Worm (Caenorhabditis elegans): ENCODE measurements around the gene C24H12.1.

DNA sequence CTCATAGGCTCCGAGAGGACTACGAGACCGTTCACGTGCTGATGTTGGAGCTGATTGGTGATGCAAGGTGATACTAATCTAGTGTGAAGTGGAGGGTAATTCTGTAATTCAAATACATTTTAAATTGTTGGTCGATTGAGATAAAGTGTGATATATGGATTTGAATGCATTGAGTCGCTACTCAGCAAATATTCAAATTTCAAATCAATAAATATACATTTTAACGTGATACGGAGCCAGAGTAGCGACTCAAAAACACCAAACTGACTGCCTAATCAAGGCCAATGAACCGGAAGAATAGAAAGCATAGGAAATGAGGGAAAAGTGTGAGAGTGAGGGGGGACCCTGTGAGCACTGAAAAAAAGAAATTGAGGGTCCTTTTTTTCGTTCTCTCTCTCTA, 41.9 kb upstream of the C24H12.1 start, which contains the start of gene C03H5.6:
- TF ChIP-seq lin-15B (tag; optimal IDR thresholded peaks at IDR 0.05) (no peak), ZK546.5 (tag; optimal IDR thresholded peaks at IDR 0.05) (no peak), ceh-28 (tag; optimal IDR thresholded peaks at IDR 0.05) (no peak), nhr-25 (tag; optimal IDR thresholded peaks at IDR 0.05) (no peak), elt-2 (tag; optimal IDR thresholded peaks at IDR 0.05) (no peak), unc-62 (GFP tag; optimal IDR thresholded peaks at IDR 0.05) (no peak), nhr-77 (tag; optimal IDR thresholded peaks at IDR 0.05) (no peak), pha-4 (tag; optimal IDR thresholded peaks at IDR 0.05) (no peak), lsy-12 (tag; optimal IDR thresholded peaks at IDR 0.05) (no peak), nhr-67 (tag; optimal IDR thresholded peaks at IDR 0.05) (no peak), elt-1 (tag; optimal IDR thresholded peaks at IDR 0.05) (no peak)
